Worm (Caenorhabditis elegans): Measurements from ENCODE around the gene fbxa-65.

Gene fbxa-65

DNA sequence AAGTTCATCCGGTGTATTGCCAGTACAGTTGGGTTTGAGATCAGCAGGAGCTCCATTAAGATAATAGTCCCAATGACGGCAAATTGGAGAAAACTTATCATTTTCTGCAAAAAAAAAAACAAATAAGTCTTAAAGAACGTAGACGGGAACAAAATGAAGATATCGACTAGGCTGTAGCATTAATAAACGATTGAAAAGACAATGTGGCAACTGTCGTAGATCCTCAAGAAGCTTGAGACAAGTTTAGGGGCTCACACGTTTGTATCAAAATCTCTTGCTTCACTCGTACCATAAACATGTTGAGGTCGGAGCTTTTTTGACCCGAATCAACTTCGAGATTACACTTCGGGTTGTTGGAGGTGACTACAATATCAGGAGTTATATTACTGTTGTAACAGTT, 26.3 kb downstream of the fbxa-65 start, which contains the start of gene F35F10.14 (continued):
- no peak for TF ChIP-seq nhr-25 (tag; optimal IDR thresholded peaks at IDR 0.05; ENCODE audit: borderline replicate concordance, insufficient read depth)

DNA sequence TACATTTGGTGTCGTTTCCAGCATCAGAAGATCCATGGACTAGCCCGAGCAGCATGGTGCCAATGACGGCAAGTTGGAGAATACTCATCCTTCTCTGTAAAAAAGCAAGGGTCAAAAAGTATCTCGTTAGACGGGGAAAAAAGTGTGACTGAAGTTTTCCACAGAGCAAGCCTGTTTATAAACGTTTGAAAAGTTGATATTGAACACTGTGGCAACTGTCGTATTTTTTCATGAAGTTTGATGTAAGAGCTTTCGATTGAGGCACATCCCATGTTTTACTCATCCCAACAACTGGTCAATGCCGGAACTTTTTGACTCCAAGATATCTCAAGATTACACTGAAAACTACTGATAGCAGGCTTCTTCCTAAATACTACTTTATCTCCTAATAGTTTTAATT, 27.3 kb downstream of the fbxa-65 start, which contains the start of gene F35F10.13:
Gene F35F10.13 (minus strand): TSS at position 101 of the 400 bp plus-strand sequence.
- no peak for TF ChIP-seq nhr-102 (tag; optimal IDR thresholded peaks at IDR 0.05)
- TF ChIP-seq T26A8.4 (GFP tag; IDR thresholded peaks at IDR 0.05), result no peak
- TF ChIP-seq nhr-77 (tag; optimal IDR thresholded peaks at IDR 0.05), result no peak
- TF ChIP-seq spr-1 (tag; optimal IDR thresholded peaks at IDR 0.05), result no peak
- TF ChIP-seq mep-1 (tag; optimal IDR thresholded peaks at IDR 0.05), result no peak
- no peak for TF ChIP-seq nhr-41 (GFP tag; IDR thresholded peaks at IDR 0.05)
- TF ChIP-seq aha-1 (tag), result no peak

DNA sequence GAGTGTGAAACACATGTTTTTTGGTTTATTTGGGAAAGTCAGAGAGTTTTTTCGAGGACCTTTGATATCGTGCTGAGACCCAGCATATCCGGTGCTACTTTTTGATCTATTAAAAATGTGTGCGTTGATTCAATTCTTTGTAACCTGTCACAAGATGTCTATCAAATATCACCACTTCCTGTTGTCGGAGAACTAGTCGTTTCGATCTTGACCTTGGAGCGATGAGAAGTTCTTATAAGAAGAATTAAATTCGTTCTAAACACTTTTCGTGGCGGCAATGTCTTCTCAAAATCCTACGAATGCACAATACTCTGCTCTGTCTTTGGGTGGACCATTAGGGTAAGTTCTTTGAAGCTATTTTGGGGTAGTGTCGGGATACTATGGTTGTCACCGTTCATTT, 30.2 kb downstream of the fbxa-65 start, which contains the start of gene F35F10.1:
Gene F35F10.1 (plus strand): TSS at position 200 of the 400 bp plus-strand sequence.
- TF ChIP-seq zfp-2 (tag; optimal IDR thresholded peaks at IDR 0.05) (no peak), aly-2 (tag; optimal IDR thresholded peaks at IDR 0.05) (no peak), nhr-48 (tag; optimal IDR thresholded peaks at IDR 0.05) (no peak), saeg-2 (GFP tag; IDR thresholded peaks at IDR 0.05) (no peak), unc-130 (GFP tag; optimal IDR thresholded peaks at IDR 0.05) (no peak), madf-9 (GFP tag; conservative IDR thresholded peaks at IDR 0.05) (no peak), spr-1 (tag; optimal IDR thresholded peaks at IDR 0.05) (no peak), lim-7 (GFP tag; IDR thresholded peaks at IDR 0.05) (no peak), ceh-82 (tag; optimal IDR thresholded peaks at IDR 0.05) (no peak), lin-15B (tag; optimal IDR thresholded peaks at IDR 0.05) (no peak), egl-27 (tag; optimal IDR thresholded peaks at IDR 0.05) (no peak), lin-13 (GFP tag; optimal IDR thresholded peaks at IDR 0.05) (no peak), F49E8.2 (tag; optimal IDR thresholded peaks at IDR 0.05; ENCODE audit: borderline replicate concordance) (no peak)

DNA sequence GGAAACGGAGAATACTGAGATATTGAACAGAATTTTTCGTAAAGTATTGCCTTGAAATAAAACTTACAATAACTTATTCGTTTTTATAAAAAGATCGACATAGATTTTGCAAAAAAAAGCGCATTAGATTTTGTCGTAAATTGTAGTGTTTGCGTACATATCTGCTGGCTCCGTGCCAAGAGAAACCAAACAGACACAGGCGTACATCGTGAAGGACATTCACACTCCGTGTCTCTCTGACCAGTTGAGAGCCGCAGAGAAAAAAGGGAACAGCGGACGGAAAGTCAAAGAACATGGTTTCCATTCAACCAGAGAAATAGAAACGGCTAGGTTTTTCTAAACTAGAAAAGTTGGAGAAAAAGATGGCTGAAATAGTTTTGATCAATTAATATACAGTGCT, 31.0 kb downstream of the fbxa-65 start, which contains the start of gene arrd-19:
Gene arrd-19 (minus strand): TSS at position 209 of the 400 bp plus-strand sequence.
- peak; percentile 26 to 79 for TF ChIP-seq lsy-2 (tag; optimal IDR thresholded peaks at IDR 0.05)
- peak; percentile 92 for TF ChIP-seq dmd-6 (GFP tag; IDR thresholded peaks at IDR 0.05)
- peak; percentile 99 for TF ChIP-seq aha-1 (tag)
- TF ChIP-seq lin-1 (GFP tag; IDR thresholded peaks at IDR 0.05), result peak; percentile 89
- no peak; the same call in 1 of the 2 replicates for TF ChIP-seq egl-43 (GFP tag; IDR thresholded peaks at IDR 0.05)
- TF ChIP-seq F37D6.2 (tag; optimal IDR thresholded peaks at IDR 0.05), result peak; percentile 41
- peak; percentile 72 for TF ChIP-seq mxl-3 (GFP tag; optimal IDR thresholded peaks at IDR 0.05)
- TF ChIP-seq nhr-6 (tag; optimal IDR thresholded peaks at IDR 0.05), result peak; percentile 57
- TF ChIP-seq dmd-8 (GFP tag; IDR thresholded peaks at IDR 0.05), result no peak
- no peak for TF ChIP-seq lim-7 (GFP tag; IDR thresholded peaks at IDR 0.05)
- TF ChIP-seq nhr-77 (tag; optimal IDR thresholded peaks at IDR 0.05), result peak; percentile 79
- no peak for TF ChIP-seq lir-3 (tag; optimal IDR thresholded peaks at IDR 0.05)
- no peak for TF ChIP-seq D1046.2 (GFP tag; IDR thresholded peaks at IDR 0.05)
- peak; percentile 72 for TF ChIP-seq fkh-10 (GFP tag; optimal IDR thresholded peaks at IDR 0.05)
- TF ChIP-seq lin-15B (tag; optimal IDR thresholded peaks at IDR 0.05), result no peak
- peak; percentile 56 for TF ChIP-seq rbr-2 (tag; optimal IDR thresholded peaks at IDR 0.05)
- TF ChIP-seq hlh-30 (tag; optimal IDR thresholded peaks at IDR 0.05; ENCODE audit: insufficient read depth), result peak; percentile 58
- peak; percentile 93 for TF ChIP-seq hlh-11 (tag; optimal IDR thresholded peaks at IDR 0.05)
- peak; percentile 86 for TF ChIP-seq ctbp-1 (GFP tag; IDR thresholded peaks at IDR 0.05)
- peak; percentile 80 for TF ChIP-seq mes-2 (tag; optimal IDR thresholded peaks at IDR 0.05; ENCODE audit: poor library complexity, severe bottlenecking)
- TF ChIP-seq mdl-1 (tag; optimal IDR thresholded peaks at IDR 0.05), result peak in 1 of 2 experiments; percentile 85
- TF ChIP-seq ceh-28 (tag; optimal IDR thresholded peaks at IDR 0.05), result no peak
- peak; percentile 90 for TF ChIP-seq nhr-28 (tag; optimal IDR thresholded peaks at IDR 0.05)
- TF ChIP-seq duxl-1 (tag; optimal IDR thresholded peaks at IDR 0.05; ENCODE audit: poor library complexity), result peak; percentile 79
- TF ChIP-seq nhr-25 (tag; optimal IDR thresholded peaks at IDR 0.05; ENCODE audit: borderline replicate concordance, insufficient read depth), result peak; percentile 53
- peak in 1 of 2 experiments; percentile 64 for TF ChIP-seq hif-1 (tag; optimal IDR thresholded peaks at IDR 0.05)
- TF ChIP-seq saeg-2 (GFP tag; IDR thresholded peaks at IDR 0.05), result peak; percentile 80; the same call in 1 of the 2 replicates
- no peak for TF ChIP-seq daf-8 (GFP tag; IDR thresholded peaks at IDR 0.05)
- TF ChIP-seq dve-1 (tag; optimal IDR thresholded peaks at IDR 0.05; ENCODE audit: insufficient read depth), result peak; percentile 89
- TF ChIP-seq lin-29 (GFP tag; IDR thresholded peaks at IDR 0.05), result peak; percentile 58; the same call in 1 of the 2 replicates
